Worm (Caenorhabditis elegans): ENCODE results near the gene plr-1.

Gene plr-1

ce11 chrIII:11457911-11458310 lies 1.2 kb downstream of the plr-1 start:
- TF ChIP-seq dpff-1 (tag; optimal IDR thresholded peaks at IDR 0.05) (no peak), cebp-2 (GFP tag; IDR thresholded peaks at IDR 0.05) (no peak), pbrm-1 (GFP tag; IDR thresholded peaks at IDR 0.05) (no peak)

- TF ChIP-seq bed-2 (GFP tag; IDR thresholded peaks at IDR 0.05) (no peak), madf-3 (GFP tag; IDR thresholded peaks at IDR 0.05) (no peak)
Observed at ce11 chrIII:11459041-11459440, 2.4 kb downstream of the plr-1 start.

- TF ChIP-seq Y95B8A.8 (GFP tag; IDR thresholded peaks at IDR 0.05) (no peak), attf-6 (GFP tag; IDR thresholded peaks at IDR 0.05) (no peak), fkh-3 (tag; optimal IDR thresholded peaks at IDR 0.05) (no peak), dox-1 (GFP tag; IDR thresholded peaks at IDR 0.05) (no peak), attf-5 (GFP tag; optimal IDR thresholded peaks at IDR 0.05) (no peak), mcd-1 (GFP tag; IDR thresholded peaks at IDR 0.05) (no peak), F57C9.4 (tag; optimal IDR thresholded peaks at IDR 0.05) (no peak), ztf-26 (tag; optimal IDR thresholded peaks at IDR 0.05) (no peak), attf-3 (GFP tag; conservative IDR thresholded peaks at IDR 0.05) (no peak), cebp-1 (GFP tag; IDR thresholded peaks at IDR 0.05) (no peak), cebp-1 (tag; optimal IDR thresholded peaks at IDR 0.05) (no peak), nfya-2 (GFP tag; IDR thresholded peaks at IDR 0.05) (no peak), hmg-1.2 (GFP tag; IDR thresholded peaks at IDR 0.05) (no peak), lag-1 (GFP tag; IDR thresholded peaks at IDR 0.05) (no peak), Y53F4B.3 (GFP tag; IDR thresholded peaks at IDR 0.05) (no peak), atf-7 (tag; optimal IDR thresholded peaks at IDR 0.05) (no peak), Y67H2A.10 (GFP tag; conservative IDR thresholded peaks at IDR 0.05) (no peak), rpc-1 (optimal IDR thresholded peaks at IDR 0.05) (no peak), rpc-1 (tag; optimal IDR thresholded peaks at IDR 0.05) (no peak)
Observed at ce11 chrIII:11459802-11460201, 3.1 kb downstream of the plr-1 start.

ce11 chrIII:11462332-11462731 lies 5.7 kb downstream of the plr-1 start:
- TF ChIP-seq lin-40 (tag; optimal IDR thresholded peaks at IDR 0.05), result no peak
- TF ChIP-seq Y56A3A.18 (GFP tag; IDR thresholded peaks at IDR 0.05), result no peak
- TF ChIP-seq sea-2 (GFP tag; IDR thresholded peaks at IDR 0.05), result no peak
- no peak for TF ChIP-seq snpc-4 (GFP tag; optimal IDR thresholded peaks at IDR 0.05)
- no peak for TF ChIP-seq snpc-4 (tag; optimal IDR thresholded peaks at IDR 0.05)
- TF ChIP-seq nfyb-1 (GFP tag; IDR thresholded peaks at IDR 0.05), result no peak
- no peak for TF ChIP-seq D2030.7 (GFP tag; IDR thresholded peaks at IDR 0.05)
- TF ChIP-seq T07F8.4 (tag; optimal IDR thresholded peaks at IDR 0.05), result no peak
- TF ChIP-seq dox-1 (GFP tag; IDR thresholded peaks at IDR 0.05), result no peak
- TF ChIP-seq Y53F4B.3 (GFP tag; IDR thresholded peaks at IDR 0.05), result no peak
- no peak for TF ChIP-seq ztf-28 (GFP tag; IDR thresholded peaks at IDR 0.05)
- no peak for TF ChIP-seq Y95B8A.8 (GFP tag; IDR thresholded peaks at IDR 0.05)
- no peak for TF ChIP-seq hsf-1 (GFP tag; IDR thresholded peaks at IDR 0.05)
- TF ChIP-seq ztf-6 (GFP tag; IDR thresholded peaks at IDR 0.05), result no peak
- no peak for TF ChIP-seq dpl-1 (GFP tag; optimal IDR thresholded peaks at IDR 0.05)
- no peak for TF ChIP-seq F39B2.1 (GFP tag; IDR thresholded peaks at IDR 0.05)

Measured in whole organism, young adult.